Worm (Caenorhabditis elegans): ENCODE results near the gene ragc-1.

Gene ragc-1

ce11 chrIV:11631750-11632149 lies 27.0 kb upstream of the ragc-1 start, which contains the start of gene F58B3.4:
TSS of gene F58B3.4 (minus strand) at chrIV:11631850.
- TF ChIP-seq mdl-1 (tag; optimal IDR thresholded peaks at IDR 0.05) (no peak), elt-3 (tag; optimal IDR thresholded peaks at IDR 0.05) (no peak), nhr-76 (tag; optimal IDR thresholded peaks at IDR 0.05) (no peak), nhr-28 (tag; optimal IDR thresholded peaks at IDR 0.05) (no peak), daf-12 (tag; optimal IDR thresholded peaks at IDR 0.05) (no peak), egl-5 (tag; optimal IDR thresholded peaks at IDR 0.05) (no peak), fos-1 (tag; optimal IDR thresholded peaks at IDR 0.05) (no peak), nhr-43 (tag; optimal IDR thresholded peaks at IDR 0.05; ENCODE audit: poor library complexity, severe bottlenecking) (no peak), ceh-9 (tag; optimal IDR thresholded peaks at IDR 0.05) (no peak), jun-1 (tag; optimal IDR thresholded peaks at IDR 0.05) (no peak), nfya-1 (tag; optimal IDR thresholded peaks at IDR 0.05; ENCODE audit: insufficient read depth) (no peak), ztf-4 (tag; optimal IDR thresholded peaks at IDR 0.05) (no peak), fkh-10 (GFP tag; optimal IDR thresholded peaks at IDR 0.05) (no peak)

ce11 chrIV:11627847-11628246 lies 23.1 kb upstream of the ragc-1 start, which contains the start of gene lys-6:
TSS of gene lys-6 (minus strand) at chrIV:11627947.
- TF ChIP-seq sea-2 (GFP tag; optimal IDR thresholded peaks at IDR 0.05) = no peak
- peak; percentile 29 for TF ChIP-seq pqm-1 (tag; optimal IDR thresholded peaks at IDR 0.05)
- TF ChIP-seq elt-2 (tag; optimal IDR thresholded peaks at IDR 0.05) = peak; percentile 7

ce11 chrIV:11625482-11625881 lies 20.7 kb upstream of the ragc-1 start, which contains the start of gene lys-5:
TSS of gene lys-5 (minus strand) at chrIV:11625582.
- TF ChIP-seq aly-2 (tag; optimal IDR thresholded peaks at IDR 0.05) (no peak), elt-2 (tag; optimal IDR thresholded peaks at IDR 0.05) (peak; percentile 7), nhr-77 (tag; optimal IDR thresholded peaks at IDR 0.05) (no peak)

DNA sequence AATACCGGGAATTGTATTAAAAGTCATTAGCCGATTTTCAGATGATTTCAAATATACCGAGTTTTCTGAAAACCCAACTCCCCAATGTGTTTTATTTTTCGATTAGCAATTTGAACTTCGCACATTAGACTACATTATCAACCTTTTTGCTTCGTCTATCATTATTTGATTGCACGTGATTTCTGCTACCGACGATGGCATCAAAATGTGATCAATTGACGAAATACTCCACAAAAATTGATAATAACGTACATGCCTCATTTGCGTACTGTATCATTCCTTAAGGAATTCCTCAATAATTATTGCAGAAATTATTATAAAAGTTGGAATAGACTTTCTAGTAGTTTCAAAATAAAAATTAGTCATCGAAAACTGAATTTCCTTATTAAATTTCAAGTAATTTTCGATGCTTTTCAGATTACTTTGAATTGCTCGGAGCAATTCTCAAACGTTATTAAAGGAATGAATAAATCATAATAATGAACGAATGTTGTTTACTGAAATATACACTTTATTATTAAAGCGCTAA lies 19.1 kb upstream of the ragc-1 start:
- TF ChIP-seq ama-1 (optimal IDR thresholded peaks at IDR 0.05) (no peak), elt-2 (tag; optimal IDR thresholded peaks at IDR 0.05) (peak; percentile 77), ceh-16 (tag; optimal IDR thresholded peaks at IDR 0.05) (no peak), pqm-1 (tag; optimal IDR thresholded peaks at IDR 0.05) (peak; percentile 74), nhr-43 (tag; optimal IDR thresholded peaks at IDR 0.05; ENCODE audit: poor library complexity, severe bottlenecking) (no peak), egl-27 (tag; optimal IDR thresholded peaks at IDR 0.05) (no peak), mdl-1 (tag; optimal IDR thresholded peaks at IDR 0.05) (no peak), pha-4 (tag; optimal IDR thresholded peaks at IDR 0.05) (peak; percentile 13)

DNA sequence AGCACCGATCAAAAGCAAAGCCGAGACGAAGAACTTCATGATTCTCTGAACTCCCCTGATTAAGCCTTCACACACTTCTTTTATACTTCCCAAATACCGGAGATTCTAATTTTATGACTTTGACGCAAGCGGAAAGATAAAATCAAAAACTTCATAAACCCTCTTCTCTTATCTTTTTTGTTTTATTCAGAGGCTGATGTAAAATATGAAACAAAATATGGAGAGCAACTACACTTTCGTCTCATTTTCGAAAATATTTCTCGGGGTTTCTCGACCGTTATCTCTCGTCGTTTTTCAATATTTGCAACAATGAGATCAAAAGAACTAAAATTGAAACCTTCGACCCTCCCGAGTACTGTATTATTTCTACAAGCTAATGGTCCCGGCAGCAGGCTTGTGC lies 18.3 kb upstream of the ragc-1 start, which contains the start of gene lys-4:
Gene lys-4, minus strand, starts transcription at position 115 of the 400 bp plus-strand sequence.
- TF ChIP-seq pqm-1 (tag; optimal IDR thresholded peaks at IDR 0.05) (peak; percentile 75), mdl-1 (tag; optimal IDR thresholded peaks at IDR 0.05) (no peak), R02D3.7 (tag; optimal IDR thresholded peaks at IDR 0.05) (no peak), fkh-2 (tag; optimal IDR thresholded peaks at IDR 0.05) (no peak), elt-2 (tag; optimal IDR thresholded peaks at IDR 0.05) (peak; percentile 82), mml-1 (tag; optimal IDR thresholded peaks at IDR 0.05) (no peak)

DNA sequence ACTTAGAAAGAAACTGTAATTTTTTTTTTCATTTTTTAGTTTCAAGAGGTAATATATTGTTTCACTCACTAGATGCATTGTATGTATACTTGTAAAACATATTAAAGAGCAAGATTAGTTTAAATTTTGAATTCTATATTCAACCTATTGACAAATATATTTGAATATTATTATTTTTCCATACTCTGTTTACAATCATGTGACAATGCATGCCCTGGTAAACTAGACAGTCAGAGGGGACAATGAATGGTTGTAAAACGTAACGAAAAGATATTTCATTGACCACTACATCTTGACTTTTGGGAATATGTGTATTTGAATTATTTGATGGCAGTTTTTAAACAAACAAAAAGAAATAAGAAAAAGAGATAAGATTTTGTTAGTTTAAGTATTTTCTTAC lies 17.6 kb upstream of the ragc-1 start:
- TF ChIP-seq pha-4 (tag; optimal IDR thresholded peaks at IDR 0.05) = peak; percentile 36
- no peak for TF ChIP-seq ceh-9 (tag; optimal IDR thresholded peaks at IDR 0.05)
- no peak for TF ChIP-seq eor-1 (tag; optimal IDR thresholded peaks at IDR 0.05)

DNA sequence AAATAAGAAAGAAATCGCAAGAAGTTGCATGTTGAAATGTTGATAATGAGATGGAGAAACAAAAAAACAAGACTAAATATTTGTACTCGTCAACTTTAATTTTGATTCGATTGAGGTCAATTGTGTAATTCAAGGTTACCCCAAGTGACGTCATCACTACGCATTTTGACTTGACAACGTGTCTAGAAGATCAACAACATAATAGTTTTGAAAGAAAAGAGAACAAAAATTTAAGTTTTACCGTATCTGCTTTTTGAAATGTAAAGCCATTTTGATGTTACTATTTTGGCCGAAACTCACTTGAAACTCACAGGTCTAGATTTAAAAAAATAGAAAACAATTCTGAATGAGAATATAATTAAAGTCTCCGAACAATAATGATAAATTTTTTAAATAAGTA lies 16.2 kb upstream of the ragc-1 start, which contains the start of gene dsl-5:
Gene dsl-5, minus strand, starts transcription at position 101 of the 400 bp plus-strand sequence.
- TF ChIP-seq egl-27 (tag; optimal IDR thresholded peaks at IDR 0.05) = no peak
- TF ChIP-seq nhr-25 (tag; optimal IDR thresholded peaks at IDR 0.05) = peak; percentile 12

All from whole organism, L3 larva.